Fruit fly (Drosophila melanogaster) Kc167 (cell line): ENCODE measurements around the gene CG11322.

Experiments used
- Myc ChIP-seq: fragments of >200 bp; optimal IDR thresholded peaks from 2 replicates; lab custom pipeline; 2017; ENCODE audit warnings: missing external identifiers
- Sin3A ChIP-seq: fragments of >200 bp; optimal IDR thresholded peaks from 2 replicates; lab custom pipeline; 2018; ENCODE audit warnings: missing external identifiers
- h ChIP-seq: fragments of >200 bp; optimal IDR thresholded peaks from 3 replicates; lab custom pipeline; 2018; ENCODE audit warnings: missing external identifiers
- insv ChIP-seq: fragments of >200 bp; optimal IDR thresholded peaks from 3 replicates; lab custom pipeline; 2018; ENCODE audit warnings: missing external identifiers
- psq ChIP-seq: fragments of >200 bp; optimal IDR thresholded peaks from 2 replicates; lab custom pipeline; 2017; ENCODE audit warnings: missing external identifiers
- ttk ChIP-seq: sonication (Bioruptor generic); optimal IDR thresholded peaks from 2 replicates; lab custom pipeline; 2017; ENCODE audit warnings: missing external identifiers

- TF ChIP-seq insv (no peak), ttk (lab: Kevin White, UChicago) (no peak), h (lab: Kevin White, UChicago) (no peak), psq (lab: Kevin White, UChicago) (no peak), Sin3A (no peak), Myc (lab: Kevin White, UChicago) (no peak)
Measured at dm6 chr2L:6784235-6784634, 24.8 kb upstream of the CG11322 start.
